Fruit fly (Drosophila melanogaster) whole organism, embryonic: ENCODE results near the gene mof.

Source experiments
- Ada2b ChIP-seq: fragments of 200-800 bp; sonication (Bioruptor generic); IDR thresholded peaks from 2 replicates; pipeline ENCODE4 v1.3.6; 2022; ENCODE audit warnings: missing biosample characterization, missing genetic modification characterization
- Antp ChIP-seq: fragments of 200-800 bp; sonication (Bioruptor generic); optimal IDR thresholded peaks from 3 replicates; lab custom pipeline; 2016; ENCODE audit warnings: missing biosample characterization, missing genetic modification characterization
- CG10979 ChIP-seq: fragments of 200-800 bp; sonication (Bioruptor generic); optimal IDR thresholded peaks from 2 replicates; lab custom pipeline; 2018; ENCODE audit warnings: missing biosample characterization, mild to moderate bottlenecking, missing genetic modification characterization, moderate library complexity
- CG11398 ChIP-seq: fragments of 200-800 bp; sonication (Bioruptor generic); optimal IDR thresholded peaks from 2 replicates; lab custom pipeline; 2016; ENCODE audit warnings: missing biosample characterization, missing genetic modification characterization
- CG11723 ChIP-seq: fragments of 200-800 bp; sonication (Bioruptor generic); optimal IDR thresholded peaks from 2 replicates; lab custom pipeline; 2017; ENCODE audit warnings: missing biosample characterization, mild to moderate bottlenecking, missing genetic modification characterization
- CG12391 ChIP-seq: fragments of 200-800 bp; sonication (Bioruptor generic); optimal IDR thresholded peaks from 3 replicates; lab custom pipeline; 2018; ENCODE audit warnings: missing biosample characterization, mild to moderate bottlenecking, missing genetic modification characterization, moderate library complexity
- CG2678 ChIP-seq: fragments of 200-800 bp; sonication (Bioruptor generic); optimal IDR thresholded peaks from 3 replicates; lab custom pipeline; 2019; ENCODE audit warnings: missing biosample characterization, mild to moderate bottlenecking, missing genetic modification characterization, moderate library complexity
- CG2712 ChIP-seq: fragments of 200-800 bp; optimal IDR thresholded peaks from 3 replicates; lab custom pipeline; 2019; ENCODE audit warnings: missing biosample characterization, mild to moderate bottlenecking, missing genetic modification characterization, moderate library complexity
- CG30020 ChIP-seq: fragments of 200-800 bp; optimal IDR thresholded peaks from 2 replicates; lab custom pipeline; 2019; ENCODE audit warnings: missing biosample characterization, mild to moderate bottlenecking, missing genetic modification characterization, moderate library complexity
- CG31441 ChIP-seq: fragments of 200-800 bp; sonication (Bioruptor generic); IDR thresholded peaks from 2 replicates; pipeline ENCODE4 v1.3.6; 2022; ENCODE audit warnings: missing biosample characterization, missing genetic modification characterization
- CG3163 ChIP-seq: fragments of 200-800 bp; sonication (Bioruptor generic); optimal IDR thresholded peaks from 3 replicates; lab custom pipeline; 2016; ENCODE audit warnings: missing biosample characterization, missing genetic modification characterization
- CG4820 ChIP-seq: fragments of 200-800 bp; sonication (Bioruptor generic); optimal IDR thresholded peaks from 3 replicates; lab custom pipeline; 2016; ENCODE audit warnings: missing biosample characterization, missing genetic modification characterization
- CG6683 ChIP-seq: fragments of 200-800 bp; sonication (Bioruptor generic); optimal IDR thresholded peaks from 2 replicates; lab custom pipeline; 2017; ENCODE audit warnings: missing biosample characterization, mild to moderate bottlenecking, missing genetic modification characterization, missing genetic modification reagents
- CG6689 ChIP-seq: fragments of 200-800 bp; sonication (Bioruptor generic); IDR thresholded peaks from 2 replicates; pipeline ENCODE4 v1.3.6; 2022; ENCODE audit warnings: missing biosample characterization, missing genetic modification characterization
- CG7357 ChIP-seq: fragments of 200-800 bp; sonication (Bioruptor generic); IDR thresholded peaks from 3 replicates; pipeline ENCODE4 v1.3.6; 2022; ENCODE audit warnings: missing biosample characterization, missing genetic modification characterization
- CG7556 ChIP-seq: fragments of 200-800 bp; sonication (Bioruptor generic); optimal IDR thresholded peaks from 2 replicates; lab custom pipeline; 2017; ENCODE audit warnings: missing biosample characterization, mild to moderate bottlenecking, missing genetic modification characterization
- CG8388 ChIP-seq: fragments of 200-800 bp; sonication (Bioruptor generic); optimal IDR thresholded peaks from 2 replicates; lab custom pipeline; 2019; ENCODE audit warnings: missing biosample characterization, mild to moderate bottlenecking, missing genetic modification characterization, moderate library complexity
- CG8924 ChIP-seq: fragments of 200-800 bp; optimal IDR thresholded peaks from 3 replicates; lab custom pipeline; 2019; ENCODE audit warnings: missing biosample characterization, mild to moderate bottlenecking, missing genetic modification characterization, moderate library complexity
- Chrac-16 ChIP-seq: fragments of 200-800 bp; sonication (Bioruptor generic); optimal IDR thresholded peaks from 3 replicates; lab custom pipeline; 2016; ENCODE audit warnings: missing biosample characterization, missing genetic modification characterization
- Deaf1 ChIP-seq: fragments of 200-800 bp; optimal IDR thresholded peaks from 3 replicates; lab custom pipeline; 2019; ENCODE audit warnings: missing biosample characterization, mild to moderate bottlenecking, missing genetic modification characterization, moderate library complexity
- Drgx ChIP-seq: fragments of 200-800 bp; sonication (Bioruptor generic); IDR thresholded peaks from 2 replicates; pipeline ENCODE4 v1.3.6; 2022; ENCODE audit warnings: missing biosample characterization, missing genetic modification characterization
- Fer1 ChIP-seq: fragments of 200-800 bp; sonication (Bioruptor generic); optimal IDR thresholded peaks from 2 replicates; lab custom pipeline; 2017; ENCODE audit warnings: missing biosample characterization, mild to moderate bottlenecking, missing genetic modification characterization
- Fer3 ChIP-seq: fragments of 200-800 bp; sonication (Bioruptor generic); optimal IDR thresholded peaks from 2 replicates; lab custom pipeline; 2018; ENCODE audit warnings: missing biosample characterization, mild to moderate bottlenecking, missing genetic modification characterization, moderate library complexity
- Hr51 ChIP-seq, 2 experiments: fragments of 200-800 bp; sonication (Bioruptor generic); optimal IDR thresholded peaks; 2 replicates in 1 of 2; 3 replicates in 1 of 2; lab custom pipeline; 2016 to 2018; ENCODE audit warnings: missing biosample characterization in 2 of 2, missing genetic modification characterization in 2 of 2, mild to moderate bottlenecking in 1 of 2, moderate library complexity in 1 of 2
- Meics ChIP-seq: fragments of 200-800 bp; sonication (Bioruptor generic); optimal IDR thresholded peaks from 2 replicates; lab custom pipeline; 2017; ENCODE audit warnings: missing biosample characterization, mild to moderate bottlenecking, missing genetic modification characterization
- NfI ChIP-seq: fragments of 200-800 bp; sonication (Bioruptor generic); optimal IDR thresholded peaks from 3 replicates; lab custom pipeline; 2018; ENCODE audit warnings: missing biosample characterization, mild to moderate bottlenecking, missing genetic modification characterization, moderate library complexity
- PHDP ChIP-seq: fragments of 200-800 bp; sonication (Bioruptor generic); optimal IDR thresholded peaks from 3 replicates; lab custom pipeline; 2018; ENCODE audit warnings: missing biosample characterization, mild to moderate bottlenecking, missing genetic modification characterization, moderate library complexity
- Ssrp ChIP-seq: fragments of 200-800 bp; sonication (Bioruptor generic); optimal IDR thresholded peaks from 2 replicates; lab custom pipeline; 2018; ENCODE audit warnings: missing biosample characterization, mild to moderate bottlenecking, missing genetic modification characterization, moderate library complexity
- bab2 ChIP-seq: fragments of 200-800 bp; sonication (Bioruptor generic); optimal IDR thresholded peaks from 2 replicates; lab custom pipeline; 2016; ENCODE audit warnings: missing biosample characterization, missing genetic modification characterization
- cg ChIP-seq: fragments of 200-800 bp; sonication (Bioruptor generic); optimal IDR thresholded peaks from 3 replicates; lab custom pipeline; 2019; ENCODE audit warnings: missing biosample characterization, mild to moderate bottlenecking, missing genetic modification characterization, moderate library complexity
- dan ChIP-seq: fragments of 200-800 bp; sonication (Bioruptor generic); IDR thresholded peaks from 2 replicates; pipeline ENCODE4 v1.3.6; 2022; ENCODE audit warnings: missing biosample characterization, missing genetic modification characterization
- dmrt99B ChIP-seq: fragments of 200-800 bp; sonication (Bioruptor generic); optimal IDR thresholded peaks from 2 replicates; lab custom pipeline; 2018; ENCODE audit warnings: missing biosample characterization, mild to moderate bottlenecking, missing genetic modification characterization, moderate library complexity
- gce ChIP-seq: fragments of 200-800 bp; sonication (Bioruptor generic); IDR thresholded peaks from 3 replicates; pipeline ENCODE4 v1.3.6; 2022; ENCODE audit warnings: missing biosample characterization, missing genetic modification characterization
- gem ChIP-seq: fragments of 200-800 bp; sonication (Bioruptor generic); optimal IDR thresholded peaks from 2 replicates; lab custom pipeline; 2019; ENCODE audit warnings: missing biosample characterization, mild to moderate bottlenecking, missing genetic modification characterization, moderate library complexity
- grau ChIP-seq: fragments of 200-800 bp; optimal IDR thresholded peaks from 3 replicates; lab custom pipeline; 2019; ENCODE audit warnings: missing biosample characterization, mild to moderate bottlenecking, missing genetic modification characterization, moderate library complexity
- gsb-n ChIP-seq: fragments of 200-800 bp; sonication (Bioruptor generic); optimal IDR thresholded peaks from 3 replicates; lab custom pipeline; 2018; ENCODE audit warnings: missing biosample characterization, mild to moderate bottlenecking, missing genetic modification characterization
- hkb ChIP-seq, 2 experiments: fragments of 200-800 bp in 1 of 2; fragments of >200 bp in 1 of 2; sonication (Bioruptor generic) in 1 of 2; IDR thresholded peaks in 1 of 2; optimal IDR thresholded peaks in 1 of 2; 2 replicates each; pipeline versions ENCODE4 v1.3.6 to Lab custom; 2017 to 2022; ENCODE audit warnings: missing biosample characterization in 1 of 2, missing genetic modification characterization in 1 of 2
- lab ChIP-seq: fragments of 200-800 bp; sonication (Bioruptor generic); optimal IDR thresholded peaks from 3 replicates; lab custom pipeline; 2017; ENCODE audit warnings: missing biosample characterization, missing genetic modification characterization, mild to moderate bottlenecking, moderate library complexity, missing genetic modification reagents
- pho ChIP-seq: fragments of 200-800 bp; sonication (Bioruptor generic); optimal IDR thresholded peaks from 2 replicates; lab custom pipeline; 2016; ENCODE audit warnings: missing biosample characterization, missing genetic modification characterization
- prd ChIP-seq, 3 experiments: fragments of >200 bp in 2 of 3; fragments of 200-800 bp in 1 of 3; sonication (Bioruptor generic) in 1 of 3; optimal IDR thresholded peaks in 2 of 3; IDR thresholded peaks in 1 of 3; 2 replicates in 2 of 3; 3 replicates in 1 of 3; pipeline versions ENCODE4 v1.3.6 to Lab custom; 2017 to 2022; ENCODE audit warnings: missing biosample characterization in 1 of 3, missing genetic modification characterization in 1 of 3
- sim ChIP-seq: fragments of 200-800 bp; sonication (Bioruptor generic); IDR thresholded peaks from 2 replicates; pipeline ENCODE4 v1.3.6; 2022; ENCODE audit warnings: missing biosample characterization, missing genetic modification characterization
- sisA ChIP-seq: fragments of 200-800 bp; sonication (Bioruptor generic); IDR thresholded peaks from 2 replicates; pipeline ENCODE4 v1.3.6; 2022; ENCODE audit warnings: missing biosample characterization, missing genetic modification characterization
- slbo ChIP-seq: fragments of 200-800 bp; sonication (Bioruptor generic); IDR thresholded peaks from 2 replicates; pipeline ENCODE4 v1.3.6; 2022; ENCODE audit warnings: missing biosample characterization, missing genetic modification characterization
- tgo ChIP-seq: fragments of 200-800 bp; sonication (Bioruptor generic); IDR thresholded peaks from 3 replicates; pipeline ENCODE4 v1.3.6; 2022; ENCODE audit warnings: missing biosample characterization, missing genetic modification characterization
- tio ChIP-seq: fragments of 200-800 bp; sonication (Bioruptor generic); optimal IDR thresholded peaks from 2 replicates; lab custom pipeline; 2017; ENCODE audit warnings: missing biosample characterization, missing genetic modification characterization, inconsistent platforms
- tna ChIP-seq: fragments of 200-800 bp; sonication (Bioruptor generic); IDR thresholded peaks from 2 replicates; pipeline ENCODE4 v1.3.6; 2022; ENCODE audit warnings: missing biosample characterization, missing genetic modification characterization; ENCODE audit not compliant: partially characterized antibody
- vvl ChIP-seq: fragments of 200-800 bp; sonication (Bioruptor generic); IDR thresholded peaks from 2 replicates; pipeline ENCODE4 v1.3.6; 2022; ENCODE audit warnings: missing biosample characterization, missing genetic modification characterization
- zfh1 ChIP-seq: fragments of 200-800 bp; sonication (Bioruptor generic); IDR thresholded peaks from 3 replicates; pipeline ENCODE4 v1.3.6; 2022; ENCODE audit warnings: missing biosample characterization, missing genetic modification characterization

The mof gene

DNA sequence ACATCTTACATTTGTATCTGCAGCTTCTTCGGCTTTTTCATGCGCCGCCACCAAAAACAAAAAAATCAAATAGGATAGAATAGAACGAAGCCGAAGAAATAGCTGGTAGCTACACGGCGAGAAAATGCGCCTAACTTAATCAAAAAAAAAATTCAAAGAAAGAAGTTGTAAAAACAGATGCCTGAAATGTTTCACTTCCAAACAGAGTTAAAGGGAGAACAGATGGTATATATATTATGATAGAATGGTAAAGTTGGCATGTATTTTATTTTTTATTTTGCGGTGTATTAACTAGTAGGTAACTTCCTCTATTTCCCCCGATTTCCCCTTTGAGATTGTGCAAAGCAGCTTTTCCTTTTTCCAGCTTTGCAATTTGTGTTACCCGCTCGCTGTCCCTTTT lies 47.7 kb upstream of the mof start (continued):
- TF ChIP-seq CG6683 (GFP tag; lab: Kevin White, UChicago) (no peak), Chrac-16 (GFP tag; lab: Kevin White, UChicago) (peak; percentile 5), gsb-n (tag; lab: Kevin White, UChicago) (peak; percentile 2), slbo (GFP tag; lab: Robert Waterston, UW) (peak; percentile 33; the same call in 1 of the 2 replicates), CG6689 (GFP tag; lab: Robert Waterston, UW) (0 out of 2 replicates have a peak, but pooled peaks have one; percentile 14), CG7556 (GFP tag; lab: Kevin White, UChicago) (peak; percentile 42), lab (peak; percentile 29), pho (GFP tag; lab: Kevin White, UChicago) (no peak), sisA (GFP tag; lab: Robert Waterston, UW) (0 out of 2 replicates have a peak, but pooled peaks have one; percentile 28), prd (optimal IDR thresholded peaks at IDR 0.05; lab: Kevin White, UChicago) (no peak), prd (GFP tag; IDR thresholded peaks at IDR 0.05; lab: Robert Waterston, UW) (peak; percentile 50; the same call in 1 of the 3 replicates), Antp (no peak), gce (0 out of 3 replicates have a peak, but pooled peaks have one; percentile 25), dmrt99B (tag; lab: Kevin White, UChicago) (peak; percentile 40), Ssrp (peak; percentile 32), Hr51 (GFP tag; optimal IDR thresholded peaks at IDR 0.05; lab: Kevin White, UChicago) (peak in 1 of 2 experiments; percentile 37), tgo (peak; percentile 15; the same call in 1 of the 3 replicates), zfh1 (0 out of 3 replicates have a peak, but pooled peaks have one; percentile 10), CG31441 (GFP tag; lab: Robert Waterston, UW) (peak; percentile 28; the same call in 1 of the 2 replicates), CG2712 (peak; percentile 18), bab2 (GFP tag; lab: Kevin White, UChicago) (peak; percentile 10), Deaf1 (tag; lab: Kevin White, UChicago) (peak; percentile 5), Fer3 (tag; lab: Kevin White, UChicago) (peak; percentile 5), gem (peak; percentile 68), CG7357 (0 out of 3 replicates have a peak, but pooled peaks have one; percentile 29), CG2678 (tag; lab: Kevin White, UChicago) (peak; percentile 50), Drgx (peak; percentile 53; the same call in 1 of the 2 replicates), CG8388 (GFP tag; lab: Kevin White, UChicago) (peak; percentile 21), tio (GFP tag; lab: Kevin White, UChicago) (peak; percentile 17), NfI (GFP tag; lab: Kevin White, UChicago) (peak; percentile 25), CG3163 (no peak), sim (GFP tag; lab: Robert Waterston, UW) (no peak), CG4820 (GFP tag; lab: Kevin White, UChicago) (peak; percentile 32), cg (GFP tag; lab: Kevin White, UChicago) (no peak), dan (GFP tag; lab: Robert Waterston, UW) (no peak), hkb (optimal IDR thresholded peaks at IDR 0.05; lab: Kevin White, UChicago) (no peak), hkb (GFP tag; IDR thresholded peaks at IDR 0.05; lab: Robert Waterston, UW) (0 out of 2 replicates have a peak, but pooled peaks have one; percentile 27), vvl (GFP tag; lab: Robert Waterston, UW) (peak; percentile 63; the same call in 1 of the 2 replicates), PHDP (tag; lab: Kevin White, UChicago) (peak; percentile 47), CG30020 (no peak), grau (tag; lab: Kevin White, UChicago) (peak; percentile 44), CG10979 (peak; percentile 56), CG8924 (tag; lab: Kevin White, UChicago) (peak; percentile 2), CG11398 (GFP tag; lab: Kevin White, UChicago) (no peak), tna (GFP tag; lab: Robert Waterston, UW) (no peak), CG12391 (tag; lab: Kevin White, UChicago) (peak; percentile 27), Meics (peak; percentile 28), Ada2b (GFP tag; lab: Robert Waterston, UW) (peak; percentile 46; the same call in 1 of the 2 replicates), Fer1 (GFP tag; lab: Kevin White, UChicago) (peak; percentile 8), CG11723 (no peak)
